Worm (Caenorhabditis elegans) whole organism, mixed stage, embryonic: ENCODE data around the gene fbxb-111.
A peak's percentile ranks its signal among the peaks of the same experiment; 100 is the strongest.

ENCODE experiments used
- M03D4.4 ChIP-seq: sonication (generic microtip); optimal IDR thresholded peaks from 2 replicates; lab custom pipeline; 2017; ENCODE audit warnings: mild to moderate bottlenecking, missing genetic modification characterization, missing compliant biosample characterization
- blmp-1 ChIP-seq: fragments of 150-350 bp; optimal IDR thresholded peaks from 2 replicates; lab custom pipeline; 2014; ENCODE audit warnings: missing biosample characterization, missing genetic modification characterization
- ceh-39 ChIP-seq: fragments of 150-350 bp; optimal IDR thresholded peaks from 2 replicates; lab custom pipeline; 2014; ENCODE audit warnings: missing biosample characterization, missing genetic modification characterization
- ceh-43 ChIP-seq: fragments of 200-800 bp; sonication (Bioruptor generic); optimal IDR thresholded peaks from 2 replicates; lab custom pipeline; 2018; ENCODE audit warnings: mild to moderate bottlenecking, missing genetic modification characterization, moderate library complexity, missing compliant biosample characterization
- ces-1 ChIP-seq: fragments of 150-350 bp; optimal IDR thresholded peaks from 2 replicates; lab custom pipeline; 2014; ENCODE audit warnings: missing biosample characterization, missing genetic modification reagents, missing genetic modification characterization
- cnd-1 ChIP-seq: fragments of 200-800 bp; sonication (Bioruptor generic); optimal IDR thresholded peaks from 2 replicates; lab custom pipeline; 2018; ENCODE audit warnings: mild to moderate bottlenecking, missing genetic modification characterization, missing compliant biosample characterization
- drap-1 ChIP-seq: fragments of 200-800 bp; sonication (Bioruptor generic); optimal IDR thresholded peaks from 3 replicates; lab custom pipeline; 2018; ENCODE audit warnings: mild to moderate bottlenecking, missing genetic modification characterization, missing compliant biosample characterization
- elt-1 ChIP-seq: sonication (generic microtip); optimal IDR thresholded peaks from 2 replicates; lab custom pipeline; 2017; ENCODE audit warnings: missing genetic modification characterization, mild to moderate bottlenecking, missing compliant biosample characterization, antibody characterized with exemption, moderate library complexity, borderline replicate concordance; ENCODE audit not compliant: insufficient read depth
- elt-3 ChIP-seq: fragments of 150-350 bp; optimal IDR thresholded peaks from 2 replicates; lab custom pipeline; 2014; ENCODE audit warnings: missing biosample characterization, missing genetic modification characterization
- flh-1 ChIP-seq: fragments of 200-800 bp; sonication (Bioruptor generic); optimal IDR thresholded peaks from 2 replicates; lab custom pipeline; 2018; ENCODE audit warnings: mild to moderate bottlenecking, missing genetic modification characterization, moderate library complexity, missing compliant biosample characterization
- ham-2 ChIP-seq: fragments of 200-800 bp; sonication (Bioruptor generic); optimal IDR thresholded peaks from 2 replicates; lab custom pipeline; 2018; ENCODE audit warnings: mild to moderate bottlenecking, missing genetic modification characterization, missing compliant biosample characterization
- hlh-1 ChIP-seq: fragments of 150-350 bp; optimal IDR thresholded peaks from 2 replicates; lab custom pipeline; 2014; ENCODE audit warnings: missing biosample characterization, missing genetic modification reagents, missing genetic modification characterization
- lin-32 ChIP-seq: fragments of 200-800 bp; sonication (Bioruptor generic); optimal IDR thresholded peaks from 2 replicates; lab custom pipeline; 2018; ENCODE audit warnings: mild to moderate bottlenecking, missing genetic modification characterization, missing compliant biosample characterization
- lsy-2 ChIP-seq: fragments of 150-350 bp; optimal IDR thresholded peaks from 2 replicates; lab custom pipeline; 2014; ENCODE audit warnings: missing biosample characterization, missing genetic modification characterization
- mep-1 ChIP-seq: fragments of 150-350 bp; optimal IDR thresholded peaks from 2 replicates; lab custom pipeline; 2017; ENCODE audit warnings: missing biosample characterization, missing genetic modification reagents, missing genetic modification characterization, inconsistent platforms
- mls-2 ChIP-seq: sonication (generic microtip); optimal IDR thresholded peaks from 2 replicates; lab custom pipeline; 2016; ENCODE audit warnings: mild to moderate bottlenecking, missing genetic modification characterization, moderate library complexity, missing compliant biosample characterization
- nhr-12 ChIP-seq: fragments of 150-350 bp; optimal IDR thresholded peaks from 2 replicates; lab custom pipeline; 2014; ENCODE audit warnings: missing biosample characterization, missing genetic modification characterization
- nhr-237 ChIP-seq: fragments of 150-350 bp; optimal IDR thresholded peaks from 2 replicates; lab custom pipeline; 2014; ENCODE audit warnings: missing biosample characterization, missing genetic modification characterization
- nhr-28 ChIP-seq: fragments of 150-350 bp; optimal IDR thresholded peaks from 2 replicates; lab custom pipeline; 2014; ENCODE audit warnings: missing biosample characterization, missing genetic modification characterization
- nhr-76 ChIP-seq: sonication (generic microtip); optimal IDR thresholded peaks from 2 replicates; lab custom pipeline; 2017; ENCODE audit warnings: missing biosample characterization, missing genetic modification characterization
- sem-2 ChIP-seq: fragments of 200-800 bp; sonication (Bioruptor generic); optimal IDR thresholded peaks from 2 replicates; lab custom pipeline; 2018; ENCODE audit warnings: mild to moderate bottlenecking, missing genetic modification characterization, missing compliant biosample characterization
- snpc-4 ChIP-seq: fragments of 150-350 bp; optimal IDR thresholded peaks from 2 replicates; lab custom pipeline; 2014; ENCODE audit warnings: missing biosample characterization, missing genetic modification characterization
- sptf-1 ChIP-seq: sonication (generic microtip); optimal IDR thresholded peaks from 2 replicates; lab custom pipeline; 2017; ENCODE audit warnings: mild to moderate bottlenecking, missing genetic modification characterization, moderate library complexity, missing compliant biosample characterization
- tbx-8 ChIP-seq: fragments of 200-800 bp; sonication (Bioruptor generic); optimal IDR thresholded peaks from 2 replicates; lab custom pipeline; 2018; ENCODE audit warnings: mild to moderate bottlenecking, missing genetic modification characterization, moderate library complexity, missing compliant biosample characterization
- unc-120 ChIP-seq: sonication (generic microtip); optimal IDR thresholded peaks from 2 replicates; lab custom pipeline; 2017; ENCODE audit warnings: missing genetic modification characterization, missing compliant biosample characterization; ENCODE audit not compliant: poor library complexity, severe bottlenecking
- unc-62 ChIP-seq: fragments of 150-350 bp; optimal IDR thresholded peaks from 2 replicates; lab custom pipeline; 2014; ENCODE audit warnings: missing biosample characterization, missing genetic modification reagents, missing genetic modification characterization
- ztf-11 ChIP-seq: fragments of 150-350 bp; optimal IDR thresholded peaks from 2 replicates; lab custom pipeline; 2014; ENCODE audit warnings: missing biosample characterization, missing genetic modification characterization

Gene fbxb-111

ce11 chrII:2749595-2750048 is 25.2 kb downstream of the fbxb-111 start, which contains the start of gene F29A7.4:
Gene F29A7.4, plus strand, starts transcription at chrII:2749998.
- TF ChIP-seq snpc-4 (tag; lab: Kevin White, UChicago): no peak
- TF ChIP-seq, all 35 proteins: peak for 0

DNA sequence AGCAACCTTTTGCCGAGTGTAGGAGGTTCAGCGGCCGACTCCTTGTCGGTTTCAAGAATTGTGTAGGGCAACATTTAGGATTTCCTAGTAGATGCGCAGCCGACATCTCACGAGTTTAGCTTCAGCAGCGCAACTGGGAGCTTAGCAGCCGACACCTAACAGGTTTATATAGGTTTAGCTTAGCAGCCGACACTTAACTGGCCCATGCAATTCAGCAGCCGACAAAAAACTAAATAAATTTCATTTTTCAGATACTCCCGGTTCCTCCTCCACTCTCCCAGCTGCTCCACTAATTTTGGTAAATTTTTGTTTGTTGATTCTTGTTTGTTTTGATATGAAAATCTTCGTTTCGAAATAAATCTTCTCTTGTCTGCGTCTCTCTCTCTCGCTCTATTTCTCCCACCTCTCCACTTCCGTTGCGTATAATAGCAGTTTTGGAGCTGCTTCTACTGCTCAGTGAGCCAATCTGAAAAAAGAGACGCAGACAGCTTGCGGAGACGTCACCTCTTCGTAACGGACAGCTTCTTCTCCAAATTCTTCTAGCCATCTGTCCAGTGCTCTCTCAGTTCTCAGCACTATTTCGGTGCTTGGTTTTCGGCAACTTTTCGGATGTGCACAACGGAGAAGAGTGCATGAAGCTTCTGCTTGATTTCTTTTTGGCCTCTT is 26.7 kb downstream of the fbxb-111 start:
- TF ChIP-seq M03D4.4 (tag; lab: Kevin White, UChicago): no peak
- peak; percentile 80 for TF ChIP-seq ces-1 (GFP tag; lab: Kevin White, UChicago)
- TF ChIP-seq mep-1 (tag; lab: Kevin White, UChicago): peak; percentile 48
- no peak for TF ChIP-seq flh-1 (GFP tag; lab: Kevin White, UChicago)
- TF ChIP-seq unc-62 (GFP tag; lab: Kevin White, UChicago): peak; percentile 73

ce11 chrII:2742251-2742650 is 32.6 kb downstream of the fbxb-111 start, which contains the start of gene T05A8.7:
Gene T05A8.7, minus strand, starts transcription at chrII:2742351.
- TF ChIP-seq nhr-76 (no peak), snpc-4 (tag; lab: Kevin White, UChicago) (no peak), ceh-39 (tag; lab: Kevin White, UChicago) (no peak), nhr-28 (no peak), sptf-1 (tag; lab: Kevin White, UChicago) (no peak)

- TF ChIP-seq ztf-11 (tag; lab: Kevin White, UChicago) (no peak), lsy-2 (tag; lab: Kevin White, UChicago) (no peak), nhr-76 (no peak), ham-2 (GFP tag; lab: Kevin White, UChicago) (no peak)
Measured at ce11 chrII:2741405-2741804, 33.4 kb downstream of the fbxb-111 start.

DNA sequence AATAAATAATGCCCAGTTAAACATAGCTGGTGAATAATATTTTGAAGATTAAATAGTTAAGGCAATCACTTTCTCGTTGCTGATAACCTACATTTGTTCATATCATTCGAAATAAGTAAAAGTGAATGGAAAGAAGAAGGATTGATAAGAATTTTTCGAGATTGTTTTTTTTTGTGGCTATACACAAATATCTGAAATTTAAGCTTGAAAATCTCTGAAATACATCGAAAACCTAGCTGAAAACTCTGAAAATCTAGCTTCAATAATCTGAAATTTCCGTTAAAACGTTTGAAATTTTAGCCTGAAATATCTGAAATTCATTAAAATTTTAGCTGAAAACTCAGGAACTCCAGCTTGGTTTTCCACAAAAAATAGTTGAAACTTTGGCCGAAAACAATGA is 35.2 kb downstream of the fbxb-111 start, which contains the start of gene T05A8.6:
T05A8.6 (minus strand) TSS at position 101 of the 400 bp plus-strand sequence.
- TF ChIP-seq sem-2 (GFP tag; lab: Kevin White, UChicago): no peak
- no peak for TF ChIP-seq drap-1 (GFP tag; lab: Kevin White, UChicago)
- no peak for TF ChIP-seq cnd-1 (tag; lab: Kevin White, UChicago)
- TF ChIP-seq flh-1 (GFP tag; lab: Kevin White, UChicago): no peak
- no peak for TF ChIP-seq ham-2 (GFP tag; lab: Kevin White, UChicago)
- no peak for TF ChIP-seq tbx-8 (GFP tag; lab: Kevin White, UChicago)
- TF ChIP-seq nhr-12: no peak

ce11 chrII:2736938-2737337 is 37.9 kb downstream of the fbxb-111 start:
- TF ChIP-seq tbx-8 (GFP tag; lab: Kevin White, UChicago) (no peak), mep-1 (tag; lab: Kevin White, UChicago) (no peak), flh-1 (GFP tag; lab: Kevin White, UChicago) (no peak), ztf-11 (tag; lab: Kevin White, UChicago) (no peak), cnd-1 (tag; lab: Kevin White, UChicago) (no peak), ceh-43 (GFP tag; lab: Kevin White, UChicago) (no peak), blmp-1 (tag; lab: Kevin White, UChicago) (no peak), elt-3 (no peak), elt-1 (tag; lab: Kevin White, UChicago) (no peak), M03D4.4 (tag; lab: Kevin White, UChicago) (no peak), nhr-12 (no peak), mls-2 (tag; lab: Kevin White, UChicago) (no peak), lsy-2 (tag; lab: Kevin White, UChicago) (no peak), hlh-1 (tag; lab: Kevin White, UChicago) (no peak), unc-120 (tag; lab: Kevin White, UChicago) (no peak), nhr-237 (tag; lab: Kevin White, UChicago) (no peak), lin-32 (GFP tag; lab: Kevin White, UChicago) (no peak)
